Fruit fly (Drosophila melanogaster): Measurements from ENCODE around the gene CG15879.

CG15879 gene

dm6 chr3L:2152730-2153129, 16.2 kb downstream of the CG15879 start (continued):
- TF ChIP-seq zf30C (GFP tag; optimal IDR thresholded peaks at IDR 0.05): no peak
- peak; percentile 56 for TF ChIP-seq CG2120 (GFP tag; optimal IDR thresholded peaks at IDR 0.05)
- no peak for TF ChIP-seq Fer2 (tag; optimal IDR thresholded peaks at IDR 0.05)
- TF ChIP-seq Trl (optimal IDR thresholded peaks at IDR 0.05): no peak
- no peak for TF ChIP-seq Trl (GFP tag; optimal IDR thresholded peaks at IDR 0.05)
- no peak for TF ChIP-seq CG14014 (GFP tag; IDR thresholded peaks at IDR 0.05)
- TF ChIP-seq Nf-YC (tag; optimal IDR thresholded peaks at IDR 0.05): no peak
- TF ChIP-seq ind (GFP tag; optimal IDR thresholded peaks at IDR 0.05): no peak
- TF ChIP-seq CG14860 (GFP tag; IDR thresholded peaks at IDR 0.05; ENCODE audit: partially characterized antibody): no peak
- TF ChIP-seq CG13894 (tag; optimal IDR thresholded peaks at IDR 0.05): no peak
- no peak for TF ChIP-seq croc (GFP tag; conservative IDR thresholded peaks at IDR 0.05)
- TF ChIP-seq Oli (tag; optimal IDR thresholded peaks at IDR 0.05): peak; percentile 18
- no peak for TF ChIP-seq CG7963 (GFP tag; IDR thresholded peaks at IDR 0.05; ENCODE audit: partially characterized antibody)
- TF ChIP-seq crol (GFP tag; IDR thresholded peaks at IDR 0.05): peak; percentile 37; the same call in 1 of the 2 replicates
- no peak for TF ChIP-seq eyg (GFP tag; optimal IDR thresholded peaks at IDR 0.05)
- no peak for TF ChIP-seq crc (GFP tag; optimal IDR thresholded peaks at IDR 0.05)
- TF ChIP-seq Sox100B (GFP tag; optimal IDR thresholded peaks at IDR 0.05): no peak
- TF ChIP-seq jing (GFP tag; optimal IDR thresholded peaks at IDR 0.05): no peak
- TF ChIP-seq CG13424 (tag; optimal IDR thresholded peaks at IDR 0.05): no peak
- peak; percentile 30 for TF ChIP-seq ftz-f1 (GFP tag; optimal IDR thresholded peaks at IDR 0.05)
- TF ChIP-seq Rfx (GFP tag; IDR thresholded peaks at IDR 0.05): peak; percentile 45
- TF ChIP-seq kah (GFP tag; optimal IDR thresholded peaks at IDR 0.05): peak; percentile 83
- TF ChIP-seq gem (tag; optimal IDR thresholded peaks at IDR 0.05): peak; percentile 8
- no peak for TF ChIP-seq CG34422 (GFP tag; IDR thresholded peaks at IDR 0.05)
- no peak for TF ChIP-seq pzg (GFP tag; optimal IDR thresholded peaks at IDR 0.05)
- no peak for TF ChIP-seq Eip74EF (GFP tag; optimal IDR thresholded peaks at IDR 0.05)
- TF ChIP-seq dmrt99B (tag; optimal IDR thresholded peaks at IDR 0.05): no peak
- 0 out of 3 replicates have a peak, but pooled peaks have one; percentile 30 for TF ChIP-seq vnd (GFP tag; IDR thresholded peaks at IDR 0.05; ENCODE audit: partially characterized antibody)
- TF ChIP-seq Hr78 (GFP tag; optimal IDR thresholded peaks at IDR 0.05): no peak
- TF ChIP-seq Nf-YB (GFP tag; optimal IDR thresholded peaks at IDR 0.05): no peak
- 0 out of 2 replicates have a peak, but pooled peaks have one; percentile 14 for TF ChIP-seq E2f1 (GFP tag; IDR thresholded peaks at IDR 0.05)
- peak; percentile 17; the same call in 1 of the 2 replicates for TF ChIP-seq NFAT (GFP tag; IDR thresholded peaks at IDR 0.05)
- no peak for TF ChIP-seq CG42726 (GFP tag; IDR thresholded peaks at IDR 0.05; ENCODE audit: partially characterized antibody)
- TF ChIP-seq CG5953 (GFP tag; IDR thresholded peaks at IDR 0.05): no peak
- no peak for TF ChIP-seq ERR (GFP tag; optimal IDR thresholded peaks at IDR 0.05)
- no peak for TF ChIP-seq CG18262 (tag; optimal IDR thresholded peaks at IDR 0.05)
- no peak for TF ChIP-seq CG6689 (GFP tag; IDR thresholded peaks at IDR 0.05)
- TF ChIP-seq gcm (GFP tag; optimal IDR thresholded peaks at IDR 0.05): no peak
- no peak for TF ChIP-seq grn (GFP tag; optimal IDR thresholded peaks at IDR 0.05)
- TF ChIP-seq Hsf (GFP tag; optimal IDR thresholded peaks at IDR 0.05): no peak
- TF ChIP-seq Med (GFP tag): peak; percentile 84
- no peak for TF ChIP-seq CG10209 (GFP tag; optimal IDR thresholded peaks at IDR 0.05)
- TF ChIP-seq CG11696 (GFP tag; IDR thresholded peaks at IDR 0.05): 0 out of 2 replicates have a peak, but pooled peaks have one; percentile 15
- no peak for TF ChIP-seq CG14965 (GFP tag; optimal IDR thresholded peaks at IDR 0.05; ENCODE audit: borderline replicate concordance)
- peak; percentile 79 for TF ChIP-seq sens (GFP tag)
- TF ChIP-seq CG10462 (GFP tag; optimal IDR thresholded peaks at IDR 0.05): no peak
- TF ChIP-seq row (GFP tag; IDR thresholded peaks at IDR 0.05): peak; percentile 28; the same call in 2 of the 3 replicates
- peak; percentile 23; the same call in 1 of the 2 replicates for TF ChIP-seq CG32532 (GFP tag; IDR thresholded peaks at IDR 0.05)
- peak; percentile 9 for TF ChIP-seq tin (GFP tag; optimal IDR thresholded peaks at IDR 0.05)
- TF ChIP-seq Lim3 (GFP tag; IDR thresholded peaks at IDR 0.05): no peak
- TF ChIP-seq dm (GFP tag; optimal IDR thresholded peaks at IDR 0.05): no peak

Data from whole organism, embryonic.